Worm (Caenorhabditis elegans) whole organism, L4 larva: ENCODE results near the gene F20B6.5.

Experiments
- F10B5.3 ChIP-seq: sonication (generic microtip); optimal IDR thresholded peaks from 2 replicates; lab custom pipeline; 2016; ENCODE audit warnings: mild to moderate bottlenecking, missing genetic modification characterization, missing compliant biosample characterization
- R02D3.7 ChIP-seq: fragments of 150-350 bp; sonication (generic microtip); optimal IDR thresholded peaks from 3 replicates; lab custom pipeline; 2014; ENCODE audit warnings: missing biosample characterization, missing genetic modification characterization
- aly-2 ChIP-seq: sonication (generic microtip); optimal IDR thresholded peaks from 2 replicates; lab custom pipeline; 2018; ENCODE audit warnings: missing biosample characterization, missing genetic modification characterization
- attf-4 ChIP-seq: sonication (generic microtip); optimal IDR thresholded peaks from 3 replicates; lab custom pipeline; 2017; ENCODE audit warnings: missing biosample characterization, missing genetic modification characterization
- ceh-32 ChIP-seq: sonication (generic microtip); optimal IDR thresholded peaks from 2 replicates; lab custom pipeline; 2016; ENCODE audit warnings: mild to moderate bottlenecking, missing genetic modification characterization, missing compliant biosample characterization; ENCODE audit not compliant: poor library complexity
- ceh-62 ChIP-seq: sonication (generic microtip); optimal IDR thresholded peaks from 2 replicates; lab custom pipeline; 2017; ENCODE audit warnings: missing biosample characterization, missing genetic modification characterization
- ceh-82 ChIP-seq: sonication (generic microtip); optimal IDR thresholded peaks from 2 replicates; lab custom pipeline; 2017; ENCODE audit warnings: missing biosample characterization, missing genetic modification characterization
- daf-16 ChIP-seq, 3 experiments: sonication (generic microtip); optimal IDR thresholded peaks; 2 replicates each; lab custom pipeline; 2016 to 2017; ENCODE audit warnings: missing genetic modification characterization in 3 of 3, missing genetic modification reagents in 3 of 3, mild to moderate bottlenecking in 2 of 3, missing compliant biosample characterization in 2 of 3, missing biosample characterization in 1 of 3, moderate library complexity in 1 of 3
- daf-19 ChIP-seq: fragments of 200-800 bp; sonication (Bioruptor generic); conservative IDR thresholded peaks from 2 replicates; pipeline ENCODE4 v1.3.6; 2022; ENCODE audit warnings: missing genetic modification characterization, missing compliant biosample characterization
- dmd-6 ChIP-seq: fragments of 200-800 bp; sonication (Bioruptor generic); IDR thresholded peaks from 2 replicates; pipeline ENCODE4 v1.3.6; 2022; ENCODE audit warnings: missing genetic modification reagents, missing genetic modification characterization, missing compliant biosample characterization
- dmd-9 ChIP-seq: fragments of 200-800 bp; sonication (Bioruptor generic); IDR thresholded peaks from 2 replicates; pipeline ENCODE4 v1.3.6; 2022; ENCODE audit warnings: missing genetic modification reagents, missing genetic modification characterization, missing compliant biosample characterization
- dpl-1 ChIP-seq: fragments of 150-350 bp; optimal IDR thresholded peaks from 2 replicates; lab custom pipeline; 2014; ENCODE audit warnings: missing biosample characterization, missing genetic modification reagents, missing genetic modification characterization
- duxl-1 ChIP-seq: sonication (generic microtip); optimal IDR thresholded peaks from 2 replicates; lab custom pipeline; 2016; ENCODE audit warnings: mild to moderate bottlenecking, missing genetic modification characterization, moderate library complexity, missing compliant biosample characterization; ENCODE audit not compliant: poor library complexity
- dve-1 ChIP-seq: sonication (generic microtip); optimal IDR thresholded peaks from 2 replicates; lab custom pipeline; 2017; ENCODE audit warnings: antibody characterized with exemption, mild to moderate bottlenecking, missing genetic modification characterization, missing compliant biosample characterization; ENCODE audit not compliant: insufficient read depth
- egl-27 ChIP-seq: sonication (generic microtip); optimal IDR thresholded peaks from 3 replicates; lab custom pipeline; 2017; ENCODE audit warnings: missing biosample characterization, missing genetic modification reagents, missing genetic modification characterization
- egl-43 ChIP-seq: fragments of 200-800 bp; sonication (Bioruptor generic); IDR thresholded peaks from 2 replicates; pipeline ENCODE4 v1.3.6; 2022; ENCODE audit warnings: missing genetic modification reagents, missing genetic modification characterization, missing compliant biosample characterization
- hif-1 ChIP-seq, 2 experiments: sonication (generic microtip); optimal IDR thresholded peaks; 2 replicates each; lab custom pipeline; 2016 to 2017; ENCODE audit warnings: missing compliant biosample characterization in 2 of 2, missing genetic modification characterization in 2 of 2, missing genetic modification reagents in 2 of 2, missing genotype in 2 of 2, mild to moderate bottlenecking in 1 of 2
- hlh-11 ChIP-seq: fragments of 200-800 bp; sonication (Bioruptor generic); optimal IDR thresholded peaks from 2 replicates; lab custom pipeline; 2018; ENCODE audit warnings: mild to moderate bottlenecking, missing genetic modification characterization, missing compliant biosample characterization
- hlh-30 ChIP-seq: sonication (generic microtip); optimal IDR thresholded peaks from 2 replicates; lab custom pipeline; 2017; ENCODE audit warnings: antibody characterized with exemption, mild to moderate bottlenecking, missing genetic modification characterization, missing compliant biosample characterization; ENCODE audit not compliant: insufficient read depth
- lin-1 ChIP-seq: fragments of 200-800 bp; sonication (Bioruptor generic); IDR thresholded peaks from 2 replicates; pipeline ENCODE4 v1.3.6; 2022; ENCODE audit warnings: missing genetic modification reagents, missing genetic modification characterization, missing compliant biosample characterization
- lin-13 ChIP-seq: fragments of 150-350 bp; optimal IDR thresholded peaks from 2 replicates; lab custom pipeline; 2014; ENCODE audit warnings: missing biosample characterization, missing genetic modification reagents, missing genetic modification characterization
- lir-3 ChIP-seq: sonication (generic microtip); optimal IDR thresholded peaks from 2 replicates; lab custom pipeline; 2016; ENCODE audit warnings: mild to moderate bottlenecking, missing genetic modification characterization, missing compliant biosample characterization
- lsy-2 ChIP-seq, 2 experiments: fragments of 150-350 bp in 1 of 2; sonication (generic microtip) in 1 of 2; optimal IDR thresholded peaks; 2 replicates each; lab custom pipeline; 2014 to 2017; ENCODE audit warnings: missing biosample characterization in 2 of 2, missing genetic modification characterization in 2 of 2
- mdl-1 ChIP-seq, 2 experiments: fragments of 150-350 bp in 1 of 2; sonication (generic microtip) in 1 of 2; optimal IDR thresholded peaks; 2 replicates each; lab custom pipeline; 2014 to 2017; ENCODE audit warnings: missing biosample characterization in 2 of 2, missing genetic modification characterization in 2 of 2
- mdt-29 ChIP-seq: fragments of 200-800 bp; sonication (Bioruptor generic); IDR thresholded peaks from 2 replicates; pipeline ENCODE4 v1.3.6; 2022; ENCODE audit warnings: missing genetic modification reagents, missing genetic modification characterization, missing compliant biosample characterization
- mep-1 ChIP-seq: fragments of 150-350 bp; sonication (generic microtip); optimal IDR thresholded peaks from 3 replicates; lab custom pipeline; 2014; ENCODE audit warnings: missing biosample characterization, missing genetic modification characterization
- mes-2 ChIP-seq: sonication (generic microtip); optimal IDR thresholded peaks from 2 replicates; lab custom pipeline; 2016; ENCODE audit warnings: missing genotype, mild to moderate bottlenecking, missing genetic modification characterization, missing compliant biosample characterization; ENCODE audit not compliant: poor library complexity, severe bottlenecking
- mxl-3 ChIP-seq: fragments of 200-800 bp; sonication (Bioruptor generic); optimal IDR thresholded peaks from 2 replicates; lab custom pipeline; 2018; ENCODE audit warnings: mild to moderate bottlenecking, missing genetic modification characterization, missing compliant biosample characterization
- nhr-11 ChIP-seq: fragments of 150-350 bp; optimal IDR thresholded peaks from 2 replicates; lab custom pipeline; 2014; ENCODE audit warnings: missing biosample characterization, missing genetic modification characterization
- nhr-111 ChIP-seq: fragments of 200-800 bp; sonication (Bioruptor generic); optimal IDR thresholded peaks from 2 replicates; lab custom pipeline; 2018; ENCODE audit warnings: mild to moderate bottlenecking, missing genetic modification characterization, missing compliant biosample characterization
- nhr-237 ChIP-seq: sonication (generic microtip); optimal IDR thresholded peaks from 2 replicates; lab custom pipeline; 2017; ENCODE audit warnings: missing biosample characterization, missing genetic modification characterization
- nhr-28 ChIP-seq: fragments of 150-350 bp; optimal IDR thresholded peaks from 2 replicates; lab custom pipeline; 2014; ENCODE audit warnings: missing biosample characterization, missing genetic modification characterization
- nhr-41 ChIP-seq: fragments of 200-800 bp; sonication (Bioruptor generic); IDR thresholded peaks from 2 replicates; pipeline ENCODE4 v1.3.6; 2022; ENCODE audit warnings: missing genetic modification reagents, missing genetic modification characterization, missing compliant biosample characterization
- nhr-42 ChIP-seq: fragments of 200-800 bp; sonication (Bioruptor generic); IDR thresholded peaks from 2 replicates; pipeline ENCODE4 v1.3.6; 2022; ENCODE audit warnings: missing genetic modification characterization, missing compliant biosample characterization
- nhr-48 ChIP-seq: sonication (generic microtip); optimal IDR thresholded peaks from 2 replicates; lab custom pipeline; 2016; ENCODE audit warnings: mild to moderate bottlenecking, missing genetic modification characterization, missing compliant biosample characterization
- nhr-77 ChIP-seq: fragments of 150-350 bp; optimal IDR thresholded peaks from 2 replicates; lab custom pipeline; 2014; ENCODE audit warnings: missing biosample characterization, missing genetic modification characterization
- php-3 ChIP-seq: fragments of 200-800 bp; sonication (Bioruptor generic); IDR thresholded peaks from 2 replicates; pipeline ENCODE4 v1.3.6; 2022; ENCODE audit warnings: missing genetic modification reagents, missing genetic modification characterization, missing compliant biosample characterization
- pqm-1 ChIP-seq: sonication (generic microtip); optimal IDR thresholded peaks from 2 replicates; lab custom pipeline; 2017; ENCODE audit warnings: missing biosample characterization, missing genetic modification characterization
- saeg-2 ChIP-seq: fragments of 200-800 bp; sonication (Bioruptor generic); IDR thresholded peaks from 2 replicates; pipeline ENCODE4 v1.3.6; 2022; ENCODE audit warnings: missing genetic modification reagents, missing genetic modification characterization, missing compliant biosample characterization
- sdz-12 ChIP-seq: fragments of 200-800 bp; sonication (Bioruptor generic); optimal IDR thresholded peaks from 2 replicates; lab custom pipeline; 2018; ENCODE audit warnings: mild to moderate bottlenecking, missing genetic modification characterization, missing compliant biosample characterization
- set-16 ChIP-seq: fragments of 200-800 bp; sonication (Bioruptor generic); IDR thresholded peaks from 2 replicates; pipeline ENCODE4 v1.3.6; 2022; ENCODE audit warnings: missing genetic modification reagents, missing genetic modification characterization, missing compliant biosample characterization
- skn-1 ChIP-seq: fragments of 150-350 bp; optimal IDR thresholded peaks from 2 replicates; lab custom pipeline; 2014; ENCODE audit warnings: missing biosample characterization, missing genetic modification characterization
- tag-97 ChIP-seq: fragments of 200-800 bp; sonication (Bioruptor generic); IDR thresholded peaks from 2 replicates; pipeline ENCODE4 v1.3.6; 2022; ENCODE audit warnings: missing genetic modification characterization, missing compliant biosample characterization
- unc-39 ChIP-seq: sonication (generic microtip); optimal IDR thresholded peaks from 2 replicates; lab custom pipeline; 2017; ENCODE audit warnings: missing biosample characterization, missing genetic modification characterization
- unc-62 ChIP-seq, 3 experiments: fragments of 150-350 bp in 1 of 3; sonication (generic microtip); optimal IDR thresholded peaks in 2 of 3; peaks in 1 of 3; 1 replicate in 1 of 3; 2 replicates in 2 of 3; lab custom pipeline; 2014 to 2017; ENCODE audit warnings: missing biosample characterization in 3 of 3, missing genetic modification characterization in 3 of 3, missing genetic modification reagents in 3 of 3, missing genotype in 1 of 3
- vab-7 ChIP-seq: fragments of 200-800 bp; sonication (Bioruptor generic); IDR thresholded peaks from 2 replicates; pipeline ENCODE4 v1.3.6; 2022; ENCODE audit warnings: missing genetic modification reagents, missing genetic modification characterization, missing compliant biosample characterization
- zfp-3 ChIP-seq: fragments of 200-800 bp; sonication (Bioruptor generic); conservative IDR thresholded peaks from 2 replicates; pipeline ENCODE4 v1.3.6; 2022; ENCODE audit warnings: missing genetic modification reagents, missing genetic modification characterization, missing compliant biosample characterization
- ztf-7 ChIP-seq: fragments of 150-350 bp; optimal IDR thresholded peaks from 2 replicates; lab custom pipeline; 2014; ENCODE audit warnings: missing biosample characterization, missing genetic modification characterization

F20B6.5 gene

ce11 chrX:4215500-4216107, 15.9 kb upstream of the F20B6.5 start:
- TF ChIP-seq nhr-42 (GFP tag; lab: Robert Waterston, UW): no peak
- peak; percentile 92 for TF ChIP-seq dve-1 (tag; lab: Kevin White, UChicago)
- TF ChIP-seq zfp-3 (GFP tag; lab: Robert Waterston, UW): 0 out of 2 replicates have a peak, but pooled peaks have one; percentile 29
- peak in 1 of 2 experiments; percentile 37 for TF ChIP-seq unc-62 (GFP tag; optimal IDR thresholded peaks at IDR 0.05 in 1 of 2; lab: Kevin White, UChicago)
- no peak for TF ChIP-seq unc-62 (tag; optimal IDR thresholded peaks at IDR 0.05; lab: Kevin White, UChicago)
- TF ChIP-seq mxl-3 (GFP tag; lab: Kevin White, UChicago): peak; percentile 33
- TF ChIP-seq R02D3.7 (tag; lab: Kevin White, UChicago): no peak
- TF ChIP-seq aly-2 (tag; lab: Kevin White, UChicago): no peak
- no peak for TF ChIP-seq ceh-82 (tag; lab: Kevin White, UChicago)
- TF ChIP-seq egl-43: no peak
- TF ChIP-seq hlh-11 (tag; lab: Kevin White, UChicago): peak; percentile 78
- peak; percentile 82 for TF ChIP-seq nhr-28 (tag; lab: Kevin White, UChicago)
- peak in 1 of 2 experiments; percentile 27 for TF ChIP-seq lsy-2 (tag; optimal IDR thresholded peaks at IDR 0.05; lab: Kevin White, UChicago)
- TF ChIP-seq nhr-11 (tag; lab: Kevin White, UChicago): no peak
- TF ChIP-seq nhr-48 (tag; lab: Kevin White, UChicago): peak; percentile 48
- peak; percentile 44 for TF ChIP-seq mep-1 (tag; lab: Kevin White, UChicago)
- TF ChIP-seq hlh-30 (tag; lab: Kevin White, UChicago): peak; percentile 9
- peak; percentile 75 for TF ChIP-seq dmd-6
- peak; percentile 16 for TF ChIP-seq nhr-77
- TF ChIP-seq nhr-111 (GFP tag; lab: Kevin White, UChicago): no peak
- TF ChIP-seq mdt-29 (GFP tag; lab: Robert Waterston, UW): no peak
- TF ChIP-seq daf-16 (GFP tag; optimal IDR thresholded peaks at IDR 0.05; lab: Kevin White, UChicago): peak; percentile 2 to 78
- peak; percentile 96 for TF ChIP-seq daf-16 (tag; optimal IDR thresholded peaks at IDR 0.05; lab: Kevin White, UChicago)
- TF ChIP-seq egl-27 (tag; lab: Kevin White, UChicago): no peak
- no peak for TF ChIP-seq attf-4 (tag; lab: Kevin White, UChicago)
- peak; percentile 55 for TF ChIP-seq pqm-1 (tag; lab: Kevin White, UChicago)
- TF ChIP-seq php-3: peak; percentile 66
- peak; percentile 8 for TF ChIP-seq lin-13

ce11 chrX:4214643-4215042, 14.9 kb upstream of the F20B6.5 start:
- no peak for TF ChIP-seq skn-1 (tag; lab: Kevin White, UChicago)
- no peak for TF ChIP-seq mdl-1 (tag; optimal IDR thresholded peaks at IDR 0.05; lab: Kevin White, UChicago)
- no peak for TF ChIP-seq daf-19
- TF ChIP-seq sdz-12 (GFP tag; lab: Kevin White, UChicago): no peak
- no peak for TF ChIP-seq nhr-237 (tag; lab: Kevin White, UChicago)
- no peak for TF ChIP-seq nhr-41 (GFP tag; lab: Robert Waterston, UW)
- TF ChIP-seq hif-1 (tag; optimal IDR thresholded peaks at IDR 0.05; lab: Kevin White, UChicago): no peak
- TF ChIP-seq ceh-82 (tag; lab: Kevin White, UChicago): no peak
- no peak for TF ChIP-seq zfp-3 (GFP tag; lab: Robert Waterston, UW)
- TF ChIP-seq unc-39: no peak
- peak; percentile 6 for TF ChIP-seq mes-2 (tag; lab: Kevin White, UChicago)
- TF ChIP-seq dpl-1 (GFP tag; lab: Kevin White, UChicago): no peak
- no peak for TF ChIP-seq duxl-1
- no peak for TF ChIP-seq lin-1 (GFP tag; lab: Robert Waterston, UW)
- TF ChIP-seq tag-97 (GFP tag; lab: Robert Waterston, UW): no peak
- no peak for TF ChIP-seq aly-2 (tag; lab: Kevin White, UChicago)
- peak; percentile 33 for TF ChIP-seq hlh-11 (tag; lab: Kevin White, UChicago)
- TF ChIP-seq vab-7 (GFP tag; lab: Robert Waterston, UW): no peak
- no peak for TF ChIP-seq ceh-62 (tag; lab: Kevin White, UChicago)
- no peak for TF ChIP-seq saeg-2
- TF ChIP-seq ceh-32 (tag; lab: Kevin White, UChicago): no peak
- no peak for TF ChIP-seq dmd-6
- TF ChIP-seq lsy-2 (tag; optimal IDR thresholded peaks at IDR 0.05; lab: Kevin White, UChicago): peak in 1 of 2 experiments; percentile 14
- no peak for TF ChIP-seq ztf-7 (tag; lab: Kevin White, UChicago)
- TF ChIP-seq set-16: peak; percentile 45
- no peak for TF ChIP-seq nhr-48 (tag; lab: Kevin White, UChicago)
- no peak for TF ChIP-seq F10B5.3
- TF ChIP-seq dmd-9: no peak
- TF ChIP-seq lir-3: no peak
